Fruit fly (Drosophila melanogaster): ENCODE measurements around the gene stg1.

Gene stg1

DNA sequence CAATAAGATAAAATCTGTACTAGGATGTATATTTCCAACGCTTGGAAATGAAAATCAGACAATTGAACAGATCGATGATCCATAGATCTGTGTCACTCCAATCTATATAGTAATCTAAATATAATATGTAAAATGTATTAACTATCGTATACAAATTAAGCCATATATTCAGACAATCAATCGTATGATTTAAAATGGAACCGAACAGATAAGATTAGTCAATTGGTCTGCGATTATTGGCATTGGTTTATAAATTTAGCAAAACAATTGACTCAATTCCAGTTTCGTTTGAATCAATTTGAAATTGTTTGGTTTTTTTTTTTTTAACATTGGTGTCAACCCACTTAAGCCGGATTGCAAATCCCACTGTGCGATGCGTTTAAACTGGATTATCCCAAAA lies 25.7 kb upstream of the stg1 start (continued):
- peak; percentile 16 to 72 for TF ChIP-seq salr (GFP tag; optimal IDR thresholded peaks at IDR 0.05)
- TF ChIP-seq CG16779 (tag; optimal IDR thresholded peaks at IDR 0.05), result no peak
- TF ChIP-seq CG31627 (GFP tag; optimal IDR thresholded peaks at IDR 0.05), result peak; percentile 25
- TF ChIP-seq net (GFP tag; optimal IDR thresholded peaks at IDR 0.05), result peak; percentile 51
- no peak for TF ChIP-seq Eip93F (GFP tag; optimal IDR thresholded peaks at IDR 0.05)
- TF ChIP-seq achi (GFP tag; optimal IDR thresholded peaks at IDR 0.05), result peak; percentile 32
- TF ChIP-seq svp (GFP tag), result peak; percentile 80
- peak; percentile 44 for TF ChIP-seq acj6 (GFP tag; optimal IDR thresholded peaks at IDR 0.05)

DNA sequence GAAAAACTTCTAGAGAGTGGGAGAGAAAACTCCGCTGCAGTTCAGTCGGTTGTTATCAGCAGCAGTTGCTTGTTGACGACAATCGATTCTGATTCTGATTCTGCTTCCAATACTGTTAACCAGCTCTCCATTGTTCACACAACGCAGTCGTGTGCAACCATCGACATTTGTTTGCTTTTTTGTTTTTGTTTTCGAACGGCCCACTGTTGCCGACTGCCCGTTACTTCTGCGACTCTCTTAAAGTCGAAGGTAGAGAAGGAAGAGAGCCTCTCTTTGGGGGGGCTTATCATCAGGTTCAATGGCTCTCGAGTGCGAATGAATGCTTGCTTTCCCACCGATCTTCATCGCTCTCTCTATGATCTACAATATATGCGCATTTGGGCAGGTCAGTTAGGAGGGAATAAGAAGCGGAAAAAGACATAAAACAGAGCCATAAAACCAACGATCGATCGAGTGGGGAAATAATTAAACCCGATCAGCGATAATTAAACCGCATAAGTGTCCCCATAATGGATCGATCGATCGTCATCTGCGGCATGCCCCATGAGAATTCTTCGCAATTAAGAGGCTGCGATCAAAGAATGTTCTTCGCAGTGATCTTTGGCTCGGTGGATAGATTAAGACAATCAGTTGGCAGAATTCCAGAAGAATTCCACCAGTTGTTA lies 21.8 kb upstream of the stg1 start:
- TF ChIP-seq OdsH (GFP tag; optimal IDR thresholded peaks at IDR 0.05) (no peak), Hr38 (GFP tag; optimal IDR thresholded peaks at IDR 0.05) (no peak), CG7368 (GFP tag; optimal IDR thresholded peaks at IDR 0.05) (no peak), CG6808 (GFP tag; optimal IDR thresholded peaks at IDR 0.05) (peak; percentile 25), Ets96B (tag; optimal IDR thresholded peaks at IDR 0.05) (peak; percentile 2), Eip78C (GFP tag) (peak; percentile 51), ss (GFP tag; optimal IDR thresholded peaks at IDR 0.05) (peak; percentile 34 to 65), CG6163 (GFP tag; IDR thresholded peaks at IDR 0.05) (0 out of 3 replicates have a peak, but pooled peaks have one; percentile 39), CG3032 (tag; optimal IDR thresholded peaks at IDR 0.05) (no peak), pdm3 (GFP tag; optimal IDR thresholded peaks at IDR 0.05) (no peak), Met (GFP tag; optimal IDR thresholded peaks at IDR 0.05) (no peak), Eip93F (GFP tag; optimal IDR thresholded peaks at IDR 0.05) (peak; percentile 60), svp (GFP tag) (peak; percentile 77), CG9139 (GFP tag; optimal IDR thresholded peaks at IDR 0.05) (peak; percentile 64), CG6854 (GFP tag; optimal IDR thresholded peaks at IDR 0.05) (peak; percentile 48), fkh (GFP tag; optimal IDR thresholded peaks at IDR 0.05) (peak; percentile 33), Sox14 (GFP tag; optimal IDR thresholded peaks at IDR 0.05) (peak; percentile 35), esn (GFP tag; optimal IDR thresholded peaks at IDR 0.05) (no peak), fd85E (GFP tag; optimal IDR thresholded peaks at IDR 0.05) (no peak), topi (GFP tag; optimal IDR thresholded peaks at IDR 0.05) (no peak), CG15336 (GFP tag; IDR thresholded peaks at IDR 0.05) (peak; percentile 39), fd59A (GFP tag; optimal IDR thresholded peaks at IDR 0.05) (no peak), vri (GFP tag; optimal IDR thresholded peaks at IDR 0.05) (peak; percentile 32), dsx (GFP tag; optimal IDR thresholded peaks at IDR 0.05; ENCODE audit: poor library complexity, severe bottlenecking) (peak; percentile 37), CG32006 (GFP tag; optimal IDR thresholded peaks at IDR 0.05) (no peak), net (GFP tag; optimal IDR thresholded peaks at IDR 0.05) (peak; percentile 19), Blimp-1 (GFP tag; optimal IDR thresholded peaks at IDR 0.05) (no peak), lz (GFP tag; optimal IDR thresholded peaks at IDR 0.05) (no peak), spab (GFP tag; optimal IDR thresholded peaks at IDR 0.05) (no peak), CG6276 (GFP tag; optimal IDR thresholded peaks at IDR 0.05) (peak; percentile 24), CG1621 (tag; optimal IDR thresholded peaks at IDR 0.05) (peak; percentile 10), CG16779 (tag; optimal IDR thresholded peaks at IDR 0.05) (no peak), CG4318 (GFP tag; optimal IDR thresholded peaks at IDR 0.05) (no peak), CG8119 (GFP tag; IDR thresholded peaks at IDR 0.05) (0 out of 3 replicates have a peak, but pooled peaks have one; percentile 19)

DNA sequence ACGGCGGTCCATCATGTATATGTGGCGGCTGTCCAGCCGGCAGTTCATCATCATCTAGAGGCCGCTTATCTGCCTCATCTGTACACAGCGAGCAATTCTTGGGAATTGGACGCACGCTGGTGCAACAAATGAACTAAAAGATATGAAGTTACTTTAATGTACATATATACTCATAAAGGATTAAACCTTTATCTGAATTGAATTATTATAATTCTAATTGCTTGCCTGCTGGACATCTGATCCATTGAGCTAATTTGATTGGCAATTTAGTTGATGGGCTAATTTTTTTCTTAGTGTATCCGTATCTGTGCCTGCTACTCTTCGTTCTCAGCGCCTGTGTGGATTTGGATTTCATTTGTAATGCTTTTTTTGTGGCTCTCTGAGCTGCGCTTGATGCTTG lies 20.7 kb upstream of the stg1 start:
- peak; percentile 90 for TF ChIP-seq pdm3 (GFP tag; optimal IDR thresholded peaks at IDR 0.05)
- peak; percentile 90 for TF ChIP-seq Lpt (GFP tag; optimal IDR thresholded peaks at IDR 0.05)
- TF ChIP-seq CG11294 (GFP tag; IDR thresholded peaks at IDR 0.05), result peak; percentile 82
- peak; percentile 89 for TF ChIP-seq esn (GFP tag; optimal IDR thresholded peaks at IDR 0.05)
- peak; percentile 53 for TF ChIP-seq Blimp-1 (GFP tag; optimal IDR thresholded peaks at IDR 0.05)
- peak; percentile 82 for TF ChIP-seq CG34406 (GFP tag; optimal IDR thresholded peaks at IDR 0.05)
- peak; percentile 90 for TF ChIP-seq Sox14 (GFP tag; optimal IDR thresholded peaks at IDR 0.05)
- TF ChIP-seq fd85E (GFP tag; optimal IDR thresholded peaks at IDR 0.05), result peak; percentile 26
- peak; percentile 80 for TF ChIP-seq CG7368 (GFP tag; optimal IDR thresholded peaks at IDR 0.05)
- peak; percentile 88 for TF ChIP-seq CG10631 (GFP tag; optimal IDR thresholded peaks at IDR 0.05)
- peak; percentile 92 for TF ChIP-seq CG15336 (GFP tag; IDR thresholded peaks at IDR 0.05)
- TF ChIP-seq CG11902 (GFP tag; optimal IDR thresholded peaks at IDR 0.05), result peak; percentile 62
- peak; percentile 86 for TF ChIP-seq Gug (GFP tag; IDR thresholded peaks at IDR 0.05)
- peak; percentile 80 for TF ChIP-seq CG8632 (GFP tag; optimal IDR thresholded peaks at IDR 0.05)
- peak; percentile 84 for TF ChIP-seq Smox (GFP tag; optimal IDR thresholded peaks at IDR 0.05)
- peak; percentile 90 for TF ChIP-seq CG6808 (GFP tag; optimal IDR thresholded peaks at IDR 0.05)
- TF ChIP-seq CG3032 (tag; optimal IDR thresholded peaks at IDR 0.05), result peak; percentile 87
- TF ChIP-seq CG1621 (tag; optimal IDR thresholded peaks at IDR 0.05), result peak; percentile 83
- TF ChIP-seq eg (GFP tag; IDR thresholded peaks at IDR 0.05), result peak; percentile 90
- TF ChIP-seq Ets96B (tag; optimal IDR thresholded peaks at IDR 0.05), result peak; percentile 90

All from whole organism, prepupa.